Worm (Caenorhabditis elegans) whole organism, L4 larva: ENCODE data around the gene K10B4.3.

Experiments used
- lim-7 ChIP-seq: fragments of 200-800 bp; sonication (Bioruptor generic); IDR thresholded peaks from 2 replicates; pipeline ENCODE4 v1.3.6; 2022; ENCODE audit warnings: missing genetic modification characterization, missing compliant biosample characterization
- pqm-1 ChIP-seq: sonication (generic microtip); optimal IDR thresholded peaks from 2 replicates; lab custom pipeline; 2017; ENCODE audit warnings: missing biosample characterization, missing genetic modification characterization
- snpc-4 ChIP-seq: fragments of 150-350 bp; optimal IDR thresholded peaks from 2 replicates; lab custom pipeline; 2014; ENCODE audit warnings: missing biosample characterization, missing genetic modification characterization
- unc-39 ChIP-seq: sonication (generic microtip); optimal IDR thresholded peaks from 2 replicates; lab custom pipeline; 2017; ENCODE audit warnings: missing biosample characterization, missing genetic modification characterization
- unc-62 ChIP-seq, 3 experiments: fragments of 150-350 bp in 1 of 3; sonication (generic microtip); optimal IDR thresholded peaks in 2 of 3; peaks in 1 of 3; 1 replicate in 1 of 3; 2 replicates in 2 of 3; lab custom pipeline; 2014 to 2017; ENCODE audit warnings: missing biosample characterization in 3 of 3, missing genetic modification characterization in 3 of 3, missing genetic modification reagents in 3 of 3, missing genotype in 1 of 3
- ztf-11 ChIP-seq: fragments of 150-350 bp; optimal IDR thresholded peaks from 2 replicates; lab custom pipeline; 2014; ENCODE audit warnings: missing biosample characterization, missing genetic modification characterization

DNA sequence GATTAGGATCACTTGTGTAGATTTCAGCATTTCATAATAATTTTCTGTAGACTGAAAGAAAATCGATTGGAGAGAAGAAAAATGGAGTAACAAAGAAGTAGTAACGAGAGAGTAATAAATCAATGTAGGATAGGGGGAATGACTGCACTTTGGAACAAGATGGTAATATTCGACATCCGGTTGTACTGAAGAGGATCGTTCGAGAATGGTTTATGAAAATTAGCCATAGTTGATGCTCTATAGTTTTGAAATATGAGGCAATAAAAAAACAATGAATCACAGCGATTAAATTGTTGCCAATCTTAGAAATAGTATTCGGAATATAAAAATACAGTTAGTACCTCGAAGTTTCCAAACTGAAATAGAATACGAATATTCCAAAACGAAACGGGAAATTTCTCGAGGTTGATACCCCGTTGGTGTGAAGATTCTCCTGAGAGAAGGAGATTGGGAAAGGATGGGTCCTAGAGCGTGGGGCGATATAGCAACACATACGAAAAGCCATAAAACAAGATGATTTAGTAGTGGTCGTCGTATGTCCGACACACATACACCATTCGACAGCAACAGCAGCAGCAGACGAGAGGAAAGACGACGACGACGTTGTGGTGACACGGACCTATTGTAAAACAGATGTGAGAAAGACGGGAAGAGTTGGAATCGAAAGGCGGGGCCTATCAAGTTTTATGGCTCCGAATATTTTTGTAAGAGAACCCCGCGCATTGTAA is 12.7 kb upstream of the K10B4.3 start, which contains the start of gene cwn-1:
- no peak for TF ChIP-seq snpc-4 (tag; lab: Kevin White, UChicago)
- TF ChIP-seq ztf-11 (tag; lab: Kevin White, UChicago) = no peak
- no peak for TF ChIP-seq unc-39
- TF ChIP-seq unc-62 (GFP tag; optimal IDR thresholded peaks at IDR 0.05 in 1 of 2; lab: Kevin White, UChicago) = no peak
- TF ChIP-seq unc-62 (tag; optimal IDR thresholded peaks at IDR 0.05; lab: Kevin White, UChicago) = no peak
- TF ChIP-seq pqm-1 (tag; lab: Kevin White, UChicago) = no peak
- no peak for TF ChIP-seq lim-7 (GFP tag; lab: Robert Waterston, UW)
